Fruit fly (Drosophila melanogaster): ENCODE results near the gene CG33766.
A peak's percentile ranks its signal among the peaks of the same experiment; 100 is the strongest.

Gene CG33766

DNA sequence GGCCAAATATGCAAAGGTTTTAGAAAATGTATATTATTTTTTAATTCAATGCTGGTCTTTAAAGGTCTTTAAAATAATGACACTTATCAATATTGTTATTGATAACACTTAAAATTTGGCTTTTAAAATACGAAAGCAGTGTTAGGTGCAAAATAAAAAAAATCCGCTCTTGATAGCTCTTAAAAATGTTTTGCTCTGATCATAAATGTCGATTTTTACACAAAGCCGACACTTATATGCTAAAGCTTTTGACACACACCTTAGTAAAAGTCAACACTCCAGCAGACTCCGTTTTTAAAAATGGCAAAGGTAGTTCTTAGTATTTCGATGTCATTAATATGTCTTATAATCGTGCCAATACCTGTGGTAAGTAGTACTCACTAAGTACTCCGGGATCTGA, at the start of gene CG33766:
Gene CG33766 (plus strand): TSS at position 301 of the 400 bp plus-strand sequence.
- no peak for TF ChIP-seq CTCF (optimal IDR thresholded peaks at IDR 0.05)
- TF ChIP-seq CG8478 (optimal IDR thresholded peaks at IDR 0.05): no peak

dm6 chr3L:22605637-22606419, 39.6 kb upstream of the CG33766 start, which contains the start of gene ND-B14.5AL:
Gene ND-B14.5AL (plus strand): TSS chr3L:22606369.
- no peak for TF ChIP-seq CG8478 (optimal IDR thresholded peaks at IDR 0.05)
- TF ChIP-seq CTCF (optimal IDR thresholded peaks at IDR 0.05): no peak

DNA sequence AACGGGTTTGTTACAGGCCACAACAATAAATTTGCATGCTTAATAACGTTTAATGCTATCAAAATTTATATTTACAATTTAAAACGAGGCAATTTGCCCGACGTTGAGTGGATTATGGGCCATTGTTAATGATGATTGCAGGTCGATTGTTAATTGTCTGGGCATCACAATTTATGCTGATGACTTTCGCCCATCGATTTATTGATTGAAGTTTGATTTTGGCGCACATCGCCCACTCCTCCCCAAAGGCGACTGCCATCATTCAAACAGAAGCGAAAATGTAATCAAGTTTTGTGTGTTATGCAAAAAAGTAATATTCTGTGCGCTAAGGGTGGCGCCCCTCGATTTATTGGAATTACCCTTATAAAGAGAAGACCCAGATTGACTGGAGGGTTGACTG, 38.4 kb upstream of the CG33766 start:
- TF ChIP-seq CG8478 (optimal IDR thresholded peaks at IDR 0.05): no peak
- TF ChIP-seq CTCF (optimal IDR thresholded peaks at IDR 0.05): no peak

- TF ChIP-seq CTCF (optimal IDR thresholded peaks at IDR 0.05) (peak; percentile 58 to 59), CG8478 (optimal IDR thresholded peaks at IDR 0.05) (no peak)
Observed at dm6 chr3L:22616784-22617183, 28.6 kb upstream of the CG33766 start.

DNA sequence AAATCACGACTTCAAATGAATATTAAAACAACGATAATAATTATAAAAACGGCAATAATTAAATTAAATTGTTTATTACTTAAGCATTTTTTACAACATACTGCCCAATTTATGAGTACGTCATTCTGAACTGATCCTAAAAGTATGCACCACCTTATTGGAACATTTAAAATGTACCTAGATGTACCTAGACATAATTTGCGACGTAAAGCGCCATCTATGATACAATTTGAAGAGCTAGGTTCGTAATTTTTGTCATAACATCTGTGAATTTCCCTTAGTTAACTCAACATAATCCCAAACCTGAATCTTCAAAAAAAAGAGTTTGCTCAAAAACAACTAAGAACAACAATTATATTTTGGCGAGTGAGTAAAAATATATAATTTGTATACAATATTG, 11.3 kb upstream of the CG33766 start:
- TF ChIP-seq CTCF (optimal IDR thresholded peaks at IDR 0.05) (peak; percentile 88 to 89), CG8478 (optimal IDR thresholded peaks at IDR 0.05) (no peak)

DNA sequence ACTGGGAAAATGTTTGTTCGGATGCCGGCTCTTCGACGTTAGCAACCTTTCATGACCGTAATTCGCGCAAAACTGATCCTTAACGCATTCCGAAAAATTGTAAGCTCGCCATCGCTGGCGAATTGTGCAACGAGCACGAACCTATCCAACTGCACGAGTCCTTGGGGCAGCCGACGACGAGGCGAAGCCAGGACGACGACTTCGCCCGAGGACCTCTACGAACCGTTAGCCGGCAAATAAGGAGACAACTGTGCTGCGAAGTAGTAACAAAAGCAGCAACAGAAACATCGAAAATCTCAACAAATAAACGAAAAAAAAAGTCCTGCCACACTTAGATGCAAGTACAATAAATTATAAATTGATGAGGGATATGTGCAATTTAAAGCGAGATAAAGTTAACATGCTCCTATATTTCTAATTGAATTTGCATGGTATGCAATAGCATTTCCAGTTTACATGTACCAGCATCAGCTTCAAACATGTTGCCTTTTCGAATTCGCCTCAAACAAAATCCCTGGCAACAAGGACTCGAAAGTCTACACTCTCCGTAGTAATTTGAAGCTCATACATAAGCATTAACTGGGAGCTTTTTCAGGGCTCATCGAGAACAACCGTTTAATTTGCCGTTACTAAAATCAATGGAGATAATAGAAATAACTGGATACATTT, 7.4 kb upstream of the CG33766 start, which contains the start of gene CG14459:
Gene CG14459 (minus strand): TSS at position 51 of the 669 bp plus-strand sequence.
- TF ChIP-seq CG8478 (optimal IDR thresholded peaks at IDR 0.05) (no peak), CTCF (optimal IDR thresholded peaks at IDR 0.05) (no peak)

DNA sequence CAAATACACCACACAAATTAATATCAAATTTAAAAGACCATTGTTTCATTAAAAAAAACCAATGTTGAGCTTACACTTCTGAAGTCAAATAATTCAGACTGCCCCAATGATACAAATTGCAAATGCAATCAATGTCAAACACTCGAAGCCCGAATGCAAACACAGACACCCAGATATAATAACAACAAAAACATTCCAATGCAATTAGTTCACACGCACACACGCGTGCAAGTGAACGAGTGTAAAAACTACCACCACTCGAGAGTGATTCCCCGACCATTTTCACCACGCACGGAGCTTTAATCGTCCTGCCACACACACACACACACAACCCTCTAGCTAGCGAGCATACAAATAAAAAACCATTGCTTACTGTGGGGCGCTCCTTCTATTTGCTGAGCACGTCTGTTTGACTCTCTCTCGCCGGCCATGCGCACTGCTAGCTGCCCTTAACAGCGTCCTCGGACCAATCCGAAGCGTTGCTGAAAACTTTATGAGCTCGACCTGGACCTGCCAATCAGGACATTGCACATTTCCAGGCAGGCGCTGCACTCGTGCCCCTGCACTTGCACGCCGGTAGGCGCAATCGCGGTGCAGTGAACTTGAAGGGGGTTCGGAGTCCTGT, 3.0 kb upstream of the CG33766 start:
- TF ChIP-seq CG8478 (optimal IDR thresholded peaks at IDR 0.05) (no peak), CTCF (optimal IDR thresholded peaks at IDR 0.05) (no peak)

DNA sequence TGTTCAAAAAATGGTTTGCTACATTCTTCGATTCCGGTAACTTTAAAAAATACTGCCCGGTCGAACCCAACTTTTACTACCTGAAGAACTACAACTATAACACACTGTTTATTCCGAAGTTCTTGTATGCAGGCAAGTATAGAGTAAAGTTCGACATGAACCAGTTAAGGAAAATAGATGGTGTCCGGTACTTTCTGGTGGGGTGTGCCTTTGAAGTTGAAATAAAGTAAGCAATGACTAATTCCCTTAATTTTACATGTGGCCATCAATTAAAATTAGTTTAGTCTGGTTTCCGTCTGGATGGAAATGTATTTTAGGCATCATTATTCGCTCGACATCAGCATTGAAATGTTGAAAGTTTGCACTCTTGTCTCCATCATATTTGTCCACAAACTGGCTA, 580 bp downstream of the CG33766 start, which contains the start of gene CG33767:
Gene CG33767 (plus strand): TSS at position 301 of the 400 bp plus-strand sequence.
- TF ChIP-seq CTCF (optimal IDR thresholded peaks at IDR 0.05) (no peak), CG8478 (optimal IDR thresholded peaks at IDR 0.05) (no peak)

DNA sequence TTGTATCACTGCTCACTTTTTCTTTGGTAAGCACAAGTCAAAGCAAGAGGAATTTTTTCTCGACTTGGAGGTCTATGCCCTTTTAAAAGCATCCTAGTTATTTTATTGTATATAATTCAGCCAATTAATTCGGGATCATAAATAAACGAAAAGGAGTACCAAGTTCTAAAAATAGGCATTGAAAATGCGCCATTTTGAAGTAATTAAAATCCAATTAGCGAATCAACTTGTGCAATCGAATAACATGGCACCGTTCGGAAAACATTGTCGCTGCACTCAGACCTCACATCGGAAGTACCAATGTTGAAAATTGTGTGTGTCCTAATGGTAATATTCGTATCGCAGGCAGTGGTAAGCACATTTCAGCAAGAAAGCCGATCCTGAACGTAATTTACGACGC, 1.4 kb downstream of the CG33766 start, which contains the start of gene CG33768:
Gene CG33768 (plus strand): TSS at position 301 of the 400 bp plus-strand sequence.
- TF ChIP-seq CG8478 (optimal IDR thresholded peaks at IDR 0.05): no peak
- TF ChIP-seq CTCF (optimal IDR thresholded peaks at IDR 0.05): no peak

dm6 chr3L:22647627-22648026, 2.2 kb downstream of the CG33766 start, which contains the start of gene CG33769:
Gene CG33769 (plus strand): TSS chr3L:22647927.
- TF ChIP-seq CG8478 (optimal IDR thresholded peaks at IDR 0.05) (no peak), CTCF (optimal IDR thresholded peaks at IDR 0.05) (no peak)

- TF ChIP-seq CTCF (optimal IDR thresholded peaks at IDR 0.05): no peak
- no peak for TF ChIP-seq CG8478 (optimal IDR thresholded peaks at IDR 0.05)
Observed at dm6 chr3L:22648372-22648771, 2.9 kb downstream of the CG33766 start, which contains the start of gene CG33770. Gene CG33770 (plus strand): TSS chr3L:22648672.

dm6 chr3L:22649096-22649495, 3.7 kb downstream of the CG33766 start, which contains the start of gene CG33771:
Gene CG33771 (plus strand): TSS chr3L:22649396.
- TF ChIP-seq CG8478 (optimal IDR thresholded peaks at IDR 0.05) (no peak), CTCF (optimal IDR thresholded peaks at IDR 0.05) (no peak)

DNA sequence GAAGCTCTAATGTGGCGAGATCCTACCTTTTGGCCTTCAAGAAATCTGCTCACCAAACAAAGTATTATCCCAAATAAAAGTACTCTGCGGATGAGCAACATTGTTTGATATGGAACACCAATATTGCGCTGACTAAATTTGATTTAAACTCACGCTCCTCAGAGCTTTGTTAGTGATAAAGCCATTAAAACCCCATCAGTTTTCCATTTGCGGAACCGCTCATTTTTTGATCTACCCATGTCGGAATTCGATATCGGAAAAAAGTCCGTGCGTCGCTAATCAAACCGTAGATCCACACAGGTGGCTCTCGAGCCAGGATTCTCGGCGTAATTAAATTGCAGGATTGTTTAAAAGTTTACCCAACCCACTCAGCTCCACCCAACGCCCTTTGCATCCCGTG, 7.0 kb downstream of the CG33766 start, which contains the start of gene CG33772:
Gene CG33772 (minus strand): TSS at position 101 of the 400 bp plus-strand sequence.
- TF ChIP-seq CG8478 (optimal IDR thresholded peaks at IDR 0.05) (no peak), CTCF (optimal IDR thresholded peaks at IDR 0.05) (no peak)

DNA sequence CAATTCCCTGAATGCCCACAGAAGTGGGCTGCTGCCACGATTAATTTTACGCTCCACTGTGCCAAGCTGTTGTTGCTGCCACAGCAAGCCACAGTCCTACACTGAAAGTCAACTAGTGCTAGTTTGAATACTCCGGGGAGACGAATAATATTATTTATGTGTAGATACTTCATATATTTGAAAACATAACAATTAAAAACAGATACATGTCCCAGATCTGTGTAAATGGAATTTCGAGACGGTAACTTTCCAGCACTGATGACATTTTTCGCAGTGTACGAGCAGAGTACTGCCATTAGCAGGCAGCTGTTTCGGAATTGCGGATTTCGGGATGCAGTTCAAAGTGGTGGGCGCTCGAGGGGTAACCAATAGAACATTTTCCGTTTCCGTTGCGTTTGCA, 19.7 kb downstream of the CG33766 start:
- TF ChIP-seq CTCF (optimal IDR thresholded peaks at IDR 0.05) (no peak), CG8478 (optimal IDR thresholded peaks at IDR 0.05) (no peak)

Measured in S2 (cell line).